Fruit fly (Drosophila melanogaster): ENCODE data around the gene xit.

The xit gene

DNA sequence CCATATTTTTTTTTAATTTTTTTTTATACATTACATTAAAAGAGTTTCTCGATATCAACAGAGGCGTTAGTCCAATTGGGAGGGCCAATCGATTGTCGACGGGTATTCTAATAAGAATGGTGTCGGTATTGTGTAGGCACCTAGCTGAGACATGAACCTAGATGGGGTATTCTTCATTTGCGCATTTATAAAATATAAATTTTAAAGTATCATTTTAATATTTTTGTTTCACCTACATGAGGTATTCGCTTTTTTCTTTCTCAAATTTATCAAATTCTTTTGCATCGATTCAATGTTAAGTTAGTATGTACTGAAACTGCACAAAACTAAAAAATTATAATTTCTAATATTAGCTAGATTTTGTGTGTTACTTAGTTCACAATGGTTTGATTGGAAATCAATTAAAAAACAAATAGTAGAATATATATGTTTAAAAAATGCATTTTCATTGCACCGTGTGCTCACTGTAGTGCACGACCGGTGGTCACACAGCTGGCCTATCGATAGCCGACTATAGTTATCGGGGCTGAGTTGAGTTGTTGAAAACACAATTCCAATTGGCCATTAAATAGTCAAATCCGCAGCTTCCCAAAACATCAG is 23.1 kb downstream of the xit start, which contains the start of the genes CG14435 and Tmf (continued):
- TF ChIP-seq Neu2 (GFP tag; optimal IDR thresholded peaks at IDR 0.05; ENCODE audit: borderline replicate concordance) (no peak), vfl (GFP tag; optimal IDR thresholded peaks at IDR 0.05) (peak; percentile 39), CG1233 (GFP tag; optimal IDR thresholded peaks at IDR 0.05) (peak; percentile 82), Bteb2 (GFP tag; optimal IDR thresholded peaks at IDR 0.05) (peak; percentile 27), inv (GFP tag; IDR thresholded peaks at IDR 0.05; ENCODE audit: partially characterized antibody) (no peak), tll (GFP tag; optimal IDR thresholded peaks at IDR 0.05) (no peak), nerfin-1 (tag; optimal IDR thresholded peaks at IDR 0.05) (peak; percentile 77), Ptx1 (GFP tag; IDR thresholded peaks at IDR 0.05) (peak; percentile 90), chinmo (GFP tag; IDR thresholded peaks at IDR 0.05; ENCODE audit: partially characterized antibody) (0 out of 4 replicates have a peak, but pooled peaks have one; percentile 48), CG6765 (GFP tag; optimal IDR thresholded peaks at IDR 0.05) (peak; percentile 63), HLHmδ (GFP tag; optimal IDR thresholded peaks at IDR 0.05) (no peak), pum (GFP tag; optimal IDR thresholded peaks at IDR 0.05) (peak; percentile 55), emc (GFP tag; optimal IDR thresholded peaks at IDR 0.05) (no peak), CG4282 (GFP tag; optimal IDR thresholded peaks at IDR 0.05) (no peak), run (tag; optimal IDR thresholded peaks at IDR 0.05) (no peak), Ssrp (tag; optimal IDR thresholded peaks at IDR 0.05) (peak; percentile 82), CG11695 (GFP tag; IDR thresholded peaks at IDR 0.05) (peak; percentile 64; the same call in 2 of the 3 replicates), insv (GFP tag; optimal IDR thresholded peaks at IDR 0.05) (peak; percentile 88 to 99), nerfin-2 (GFP tag; IDR thresholded peaks at IDR 0.05; ENCODE audit: partially characterized antibody) (no peak; the same call in 1 of the 2 replicates), cad (GFP tag; optimal IDR thresholded peaks at IDR 0.05) (no peak), phol (tag; optimal IDR thresholded peaks at IDR 0.05) (peak; percentile 87), CG15011 (GFP tag; optimal IDR thresholded peaks at IDR 0.05) (no peak), CG7372 (GFP tag; IDR thresholded peaks at IDR 0.05) (peak; percentile 85), pho (GFP tag; optimal IDR thresholded peaks at IDR 0.05) (peak; percentile 75), CG7963 (GFP tag; IDR thresholded peaks at IDR 0.05; ENCODE audit: partially characterized antibody) (no peak; the same call in 2 of the 3 replicates), crc (GFP tag; optimal IDR thresholded peaks at IDR 0.05) (no peak), Gsc (GFP tag; IDR thresholded peaks at IDR 0.05) (peak; percentile 71), CG2116 (GFP tag; optimal IDR thresholded peaks at IDR 0.05) (peak; percentile 79), lilli (GFP tag; optimal IDR thresholded peaks at IDR 0.05) (peak; percentile 82), CG3847 (GFP tag; IDR thresholded peaks at IDR 0.05) (peak; percentile 85), br (optimal IDR thresholded peaks at IDR 0.05) (no peak), Opbp (GFP tag; IDR thresholded peaks at IDR 0.05; ENCODE audit: partially characterized antibody) (peak; percentile 49; the same call in 2 of the 3 replicates), CG1024 (GFP tag; IDR thresholded peaks at IDR 0.05) (peak; percentile 64), eyg (GFP tag; optimal IDR thresholded peaks at IDR 0.05) (no peak), Fer3 (tag; optimal IDR thresholded peaks at IDR 0.05) (peak; percentile 80), vnd (GFP tag; IDR thresholded peaks at IDR 0.05; ENCODE audit: partially characterized antibody) (0 out of 3 replicates have a peak, but pooled peaks have one; percentile 50), Sox100B (GFP tag; optimal IDR thresholded peaks at IDR 0.05) (peak; percentile 81), fd64A (GFP tag; optimal IDR thresholded peaks at IDR 0.05) (no peak), ci (GFP tag; IDR thresholded peaks at IDR 0.05) (peak; percentile 80), YL-1 (GFP tag; optimal IDR thresholded peaks at IDR 0.05) (peak; percentile 60), lmd (GFP tag; IDR thresholded peaks at IDR 0.05) (peak; percentile 89), al (GFP tag; IDR thresholded peaks at IDR 0.05) (peak; percentile 84), ind (GFP tag; optimal IDR thresholded peaks at IDR 0.05) (peak; percentile 82), CG17802 (tag; optimal IDR thresholded peaks at IDR 0.05) (peak; percentile 58), az2 (GFP tag; optimal IDR thresholded peaks at IDR 0.05) (peak; percentile 80), Six4 (GFP tag; optimal IDR thresholded peaks at IDR 0.05) (peak; percentile 48), CG15601 (tag; optimal IDR thresholded peaks at IDR 0.05) (peak; percentile 66), CG15073 (GFP tag; optimal IDR thresholded peaks at IDR 0.05) (no peak), sqz (GFP tag; optimal IDR thresholded peaks at IDR 0.05) (peak; percentile 50)
